Worm (Caenorhabditis elegans) whole organism, L1 larva: ENCODE data around the gene col-116.
"Not testable (repeated sequence)": the region's sequence is repeated elsewhere in the genome, so short reads cannot be mapped to it uniquely, and the experiment has no call there.

Source experiments
- C16A3.4 ChIP-seq: fragments of 150-350 bp; optimal IDR thresholded peaks from 2 replicates; lab custom pipeline; 2014; ENCODE audit warnings: missing biosample characterization, missing genetic modification characterization
- C34B4.2 ChIP-seq: sonication (generic microtip); optimal IDR thresholded peaks from 2 replicates; lab custom pipeline; 2017; ENCODE audit warnings: mild to moderate bottlenecking, missing genetic modification characterization, missing compliant biosample characterization
- Y116A8C.19 ChIP-seq: sonication (generic microtip); optimal IDR thresholded peaks from 2 replicates; lab custom pipeline; 2016; ENCODE audit warnings: missing compliant biosample characterization, missing genetic modification characterization, borderline replicate concordance
- aha-1 ChIP-seq: fragments of 150-350 bp; optimal IDR thresholded peaks from 2 replicates; lab custom pipeline; 2014; ENCODE audit warnings: missing biosample characterization, missing genetic modification characterization
- ceh-63 ChIP-seq: fragments of 200-800 bp; sonication (Bioruptor generic); optimal IDR thresholded peaks from 2 replicates; lab custom pipeline; 2018; ENCODE audit warnings: mild to moderate bottlenecking, missing genetic modification characterization, missing compliant biosample characterization
- ceh-88 ChIP-seq: fragments of 200-800 bp; sonication (Bioruptor generic); IDR thresholded peaks from 2 replicates; pipeline ENCODE4 v1.3.6; 2022; ENCODE audit warnings: missing genetic modification characterization, missing compliant biosample characterization
- ceh-90 ChIP-seq: sonication (generic microtip); optimal IDR thresholded peaks from 2 replicates; lab custom pipeline; 2016; ENCODE audit warnings: missing genetic modification characterization, missing compliant biosample characterization
- ces-1 ChIP-seq: fragments of 150-350 bp; optimal IDR thresholded peaks from 2 replicates; lab custom pipeline; 2014; ENCODE audit warnings: missing biosample characterization, missing genetic modification reagents, missing genetic modification characterization
- efl-3 ChIP-seq: fragments of 200-800 bp; sonication (Bioruptor generic); optimal IDR thresholded peaks from 2 replicates; lab custom pipeline; 2018; ENCODE audit warnings: mild to moderate bottlenecking, missing genetic modification characterization, missing compliant biosample characterization
- egl-13 ChIP-seq: sonication (generic microtip); optimal IDR thresholded peaks from 2 replicates; lab custom pipeline; 2016; ENCODE audit warnings: missing genotype, missing genetic modification reagents, missing genetic modification characterization, missing compliant biosample characterization
- elt-2 ChIP-seq: sonication (generic microtip); optimal IDR thresholded peaks from 2 replicates; lab custom pipeline; 2016; ENCODE audit warnings: missing genetic modification characterization, mild to moderate bottlenecking, inconsistent platforms, missing compliant biosample characterization, missing genetic modification reagents
- fkh-4 ChIP-seq: sonication (generic microtip); optimal IDR thresholded peaks from 2 replicates; lab custom pipeline; 2016; ENCODE audit warnings: missing compliant biosample characterization, missing genetic modification characterization, borderline replicate concordance
- grh-1 ChIP-seq: fragments of 200-800 bp; sonication (Bioruptor generic); IDR thresholded peaks from 2 replicates; pipeline ENCODE4 v1.3.6; 2022; ENCODE audit warnings: missing genetic modification reagents, missing genetic modification characterization, missing compliant biosample characterization
- hlh-4 ChIP-seq: sonication (generic microtip); optimal IDR thresholded peaks from 2 replicates; lab custom pipeline; 2016; ENCODE audit warnings: mild to moderate bottlenecking, missing genetic modification characterization, missing compliant biosample characterization
- irx-1 ChIP-seq: sonication (generic microtip); optimal IDR thresholded peaks from 2 replicates; lab custom pipeline; 2016; ENCODE audit warnings: missing genetic modification characterization, missing compliant biosample characterization
- jun-1 ChIP-seq: fragments of 150-350 bp; optimal IDR thresholded peaks from 2 replicates; lab custom pipeline; 2014; ENCODE audit warnings: missing biosample characterization, missing genetic modification reagents, missing genetic modification characterization
- lin-15B ChIP-seq: fragments of 150-350 bp; sonication (generic microtip); optimal IDR thresholded peaks from 3 replicates; lab custom pipeline; 2014; ENCODE audit warnings: missing biosample characterization, missing genetic modification characterization
- lin-35 ChIP-seq, 2 experiments: fragments of 150-350 bp; optimal IDR thresholded peaks; 2 replicates each; lab custom pipeline; 2014; ENCODE audit warnings: missing biosample characterization in 2 of 2, missing genetic modification characterization in 2 of 2, missing genetic modification reagents in 2 of 2
- mdl-1 ChIP-seq, 2 experiments: fragments of 150-350 bp; optimal IDR thresholded peaks; 2 replicates each; lab custom pipeline; 2014 to 2017; ENCODE audit warnings: missing biosample characterization in 2 of 2, missing genetic modification characterization in 2 of 2, inconsistent platforms in 1 of 2
- nhr-11 ChIP-seq: fragments of 150-350 bp; optimal IDR thresholded peaks from 2 replicates; lab custom pipeline; 2014; ENCODE audit warnings: missing biosample characterization, missing genetic modification characterization
- nhr-12 ChIP-seq: sonication (generic microtip); optimal IDR thresholded peaks from 2 replicates; lab custom pipeline; 2017; ENCODE audit warnings: missing biosample characterization, missing genetic modification characterization
- nhr-237 ChIP-seq: fragments of 150-350 bp; optimal IDR thresholded peaks from 2 replicates; lab custom pipeline; 2014; ENCODE audit warnings: missing biosample characterization, missing genetic modification characterization
- nhr-47 ChIP-seq: sonication (generic microtip); optimal IDR thresholded peaks from 2 replicates; lab custom pipeline; 2016; ENCODE audit warnings: mild to moderate bottlenecking, missing genetic modification characterization, moderate library complexity, missing compliant biosample characterization
- nhr-77 ChIP-seq: fragments of 150-350 bp; optimal IDR thresholded peaks from 2 replicates; lab custom pipeline; 2014; ENCODE audit warnings: missing biosample characterization, missing genetic modification characterization
- nhr-84 ChIP-seq: sonication (generic microtip); optimal IDR thresholded peaks from 2 replicates; lab custom pipeline; 2017; ENCODE audit warnings: missing biosample characterization, missing genetic modification characterization
- nhr-85 ChIP-seq: sonication (generic microtip); peaks from one replicate; lab custom pipeline; 2016; ENCODE audit warnings: missing genetic modification characterization, inconsistent platforms, missing compliant biosample characterization
- pag-3 ChIP-seq: sonication (generic microtip); optimal IDR thresholded peaks from 2 replicates; lab custom pipeline; 2017; ENCODE audit warnings: missing genetic modification characterization, mild to moderate bottlenecking, missing compliant biosample characterization, antibody characterized with exemption, borderline replicate concordance; ENCODE audit not compliant: insufficient read depth
- rnt-1 ChIP-seq: sonication (generic microtip); optimal IDR thresholded peaks from 2 replicates; lab custom pipeline; 2016; ENCODE audit warnings: mild to moderate bottlenecking, missing genetic modification characterization, moderate library complexity, missing compliant biosample characterization
- snpc-4 ChIP-seq: fragments of 150-350 bp; optimal IDR thresholded peaks from 2 replicates; lab custom pipeline; 2014; ENCODE audit warnings: missing biosample characterization, missing genetic modification characterization
- snu-23 ChIP-seq: sonication (generic microtip); optimal IDR thresholded peaks from 2 replicates; lab custom pipeline; 2016; ENCODE audit warnings: missing genetic modification characterization, missing compliant biosample characterization
- sox-4 ChIP-seq: sonication (generic microtip); optimal IDR thresholded peaks from 2 replicates; lab custom pipeline; 2016; ENCODE audit warnings: missing genetic modification characterization, missing compliant biosample characterization
- sptf-1 ChIP-seq: fragments of 150-350 bp; optimal IDR thresholded peaks from 2 replicates; lab custom pipeline; 2014; ENCODE audit warnings: missing biosample characterization, missing genetic modification characterization
- swsn-7 ChIP-seq: sonication (generic microtip); optimal IDR thresholded peaks from 2 replicates; lab custom pipeline; 2016; ENCODE audit warnings: missing genetic modification characterization, missing compliant biosample characterization
- unc-30 ChIP-seq: sonication (generic microtip); optimal IDR thresholded peaks from 2 replicates; lab custom pipeline; 2017; ENCODE audit warnings: missing biosample characterization, missing genetic modification characterization
- unc-98 ChIP-seq: fragments of 200-800 bp; sonication (Bioruptor generic); IDR thresholded peaks from 2 replicates; pipeline ENCODE4 v1.3.6; 2022; ENCODE audit warnings: missing genetic modification characterization, missing compliant biosample characterization
- zag-1 ChIP-seq: fragments of 150-350 bp; optimal IDR thresholded peaks from 2 replicates; lab custom pipeline; 2014; ENCODE audit warnings: missing biosample characterization, missing genetic modification characterization
- zip-4 ChIP-seq: fragments of 200-800 bp; sonication (Bioruptor generic); optimal IDR thresholded peaks from 2 replicates; lab custom pipeline; 2018; ENCODE audit warnings: mild to moderate bottlenecking, missing genetic modification characterization, moderate library complexity, missing compliant biosample characterization
- ztf-11 ChIP-seq, 2 experiments: sonication (generic microtip); optimal IDR thresholded peaks; 2 replicates each; lab custom pipeline; 2016 to 2017; ENCODE audit warnings: missing genetic modification characterization in 2 of 2, missing biosample characterization in 1 of 2, missing compliant biosample characterization in 1 of 2

col-116 gene

ce11 chrIV:8345518-8345917, 10.2 kb upstream of the col-116 start, which contains the start of gene F17E9.5:
TSS of gene F17E9.5 (plus strand) at chrIV:8345818.
- TF ChIP-seq nhr-84 (tag; lab: Kevin White, UChicago) = no peak
- no peak for TF ChIP-seq rnt-1 (tag; lab: Kevin White, UChicago)
- no peak for TF ChIP-seq unc-98 (GFP tag; lab: Robert Waterston, UW)
- no peak for TF ChIP-seq ces-1 (GFP tag; lab: Kevin White, UChicago)
- TF ChIP-seq snpc-4 (tag; lab: Kevin White, UChicago) = no peak
- TF ChIP-seq ceh-63 (GFP tag; lab: Kevin White, UChicago) = no peak
- TF ChIP-seq egl-13 = no peak
- TF ChIP-seq swsn-7 (tag; lab: Kevin White, UChicago) = no peak
- TF ChIP-seq C16A3.4 = no peak
- no peak for TF ChIP-seq efl-3
- no peak for TF ChIP-seq mdl-1 (tag; optimal IDR thresholded peaks at IDR 0.05; lab: Kevin White, UChicago)
- no peak for TF ChIP-seq jun-1 (tag; lab: Kevin White, UChicago)
- TF ChIP-seq nhr-237 = no peak
- TF ChIP-seq, all 84 proteins: peak for 0

- TF ChIP-seq nhr-47 (no peak), sptf-1 (no peak), zag-1 (no peak), pag-3 (no peak), Y116A8C.19 (no peak), sox-4 (tag; lab: Kevin White, UChicago) (no peak), aha-1 (tag; lab: Kevin White, UChicago) (no peak), nhr-11 (no peak), unc-30 (no peak)
- TF ChIP-seq, all 84 proteins: peak for 0
These were observed 8.7 kb upstream of the col-116 start, which contains the start of the genes F17E9.18 and F17E9.15 for ce11 chrIV:8347051-8347450. TSS of gene F17E9.18 (minus strand) at chrIV:8347151. TSS of gene F17E9.15 (plus strand) at chrIV:8347418.

- TF ChIP-seq nhr-12 (tag; lab: Kevin White, UChicago) (no peak), nhr-77 (no peak), hlh-4 (no peak), nhr-11 (no peak), lin-35 (GFP tag; optimal IDR thresholded peaks at IDR 0.05; lab: Kevin White, UChicago) (no peak), ces-1 (GFP tag; lab: Kevin White, UChicago) (no peak), ztf-11 (tag; optimal IDR thresholded peaks at IDR 0.05; lab: Kevin White, UChicago) (no peak), lin-15B (tag; lab: Kevin White, UChicago) (no peak), irx-1 (no peak), grh-1 (no peak), ceh-88 (GFP tag; lab: Robert Waterston, UW) (no peak), snu-23 (no peak), jun-1 (tag; lab: Kevin White, UChicago) (no peak), nhr-84 (tag; lab: Kevin White, UChicago) (no peak), rnt-1 (tag; lab: Kevin White, UChicago) (no peak), zip-4 (GFP tag; lab: Kevin White, UChicago) (no peak), sox-4 (tag; lab: Kevin White, UChicago) (no peak)
These were observed 7.6 kb upstream of the col-116 start, which contains the start of gene F17E9.4 for ce11 chrIV:8348073-8348472. TSS of gene F17E9.4 (plus strand) at chrIV:8348373.

- not testable (repeated sequence) for TF ChIP-seq nhr-85, fkh-4, elt-2 (tag; lab: Kevin White, UChicago)
These were observed 3.7 kb upstream of the col-116 start, which contains the start of gene F17E9.16 for ce11 chrIV:8352036-8352435. TSS of gene F17E9.16 (plus strand) at chrIV:8352336.

ce11 chrIV:8354572-8354971, 1.1 kb upstream of the col-116 start, which contains the start of gene F17E9.3:
TSS of gene F17E9.3 (plus strand) at chrIV:8354872.
- TF ChIP-seq C34B4.2 (tag; lab: Kevin White, UChicago) (no peak), irx-1 (no peak), ceh-90 (tag; lab: Kevin White, UChicago) (no peak), ceh-88 (GFP tag; lab: Robert Waterston, UW) (no peak)
